Worm (Caenorhabditis elegans) whole organism, L1 larva: Measurements from ENCODE around the gene txt-9.

Experiments used
- C04F5.9 ChIP-seq: sonication (generic microtip); optimal IDR thresholded peaks from 2 replicates; lab custom pipeline; 2016; ENCODE audit warnings: missing genetic modification characterization, missing compliant biosample characterization
- C16A3.4 ChIP-seq: fragments of 150-350 bp; optimal IDR thresholded peaks from 2 replicates; lab custom pipeline; 2014; ENCODE audit warnings: missing biosample characterization, missing genetic modification characterization
- C34B4.2 ChIP-seq: sonication (generic microtip); optimal IDR thresholded peaks from 2 replicates; lab custom pipeline; 2017; ENCODE audit warnings: mild to moderate bottlenecking, missing genetic modification characterization, missing compliant biosample characterization
- F16B12.6 ChIP-seq: fragments of 150-350 bp; optimal IDR thresholded peaks from 2 replicates; lab custom pipeline; 2014; ENCODE audit warnings: missing biosample characterization, missing genetic modification characterization
- aly-2 ChIP-seq: fragments of 150-350 bp; optimal IDR thresholded peaks from 2 replicates; lab custom pipeline; 2014; ENCODE audit warnings: missing biosample characterization, missing genetic modification characterization
- ama-1 ChIP-seq: fragments of 150-350 bp; optimal IDR thresholded peaks from 2 replicates; lab custom pipeline; 2014
- blmp-1 ChIP-seq: fragments of 150-350 bp; optimal IDR thresholded peaks from 2 replicates; lab custom pipeline; 2014; ENCODE audit warnings: missing biosample characterization, missing genetic modification characterization
- ceh-8 ChIP-seq: fragments of 200-800 bp; sonication (Bioruptor generic); optimal IDR thresholded peaks from 2 replicates; lab custom pipeline; 2018; ENCODE audit warnings: mild to moderate bottlenecking, missing genetic modification characterization, moderate library complexity, missing compliant biosample characterization
- ceh-82 ChIP-seq, 3 experiments: fragments of 150-350 bp in 1 of 3; sonication (generic microtip) in 2 of 3; optimal IDR thresholded peaks; 2 replicates each; lab custom pipeline; 2014 to 2017; ENCODE audit warnings: missing biosample characterization in 3 of 3, missing genetic modification characterization in 3 of 3
- efl-1 ChIP-seq, 4 experiments: fragments of 150-350 bp; optimal IDR thresholded peaks in 3 of 4; peaks in 1 of 4; 1 replicate in 1 of 4; 2 replicates in 3 of 4; lab custom pipeline; 2014; ENCODE audit warnings: missing biosample characterization in 2 of 4, missing genetic modification characterization in 2 of 4, missing genetic modification reagents in 2 of 4
- efl-3 ChIP-seq: fragments of 200-800 bp; sonication (Bioruptor generic); optimal IDR thresholded peaks from 2 replicates; lab custom pipeline; 2018; ENCODE audit warnings: mild to moderate bottlenecking, missing genetic modification characterization, missing compliant biosample characterization
- egl-13 ChIP-seq: sonication (generic microtip); optimal IDR thresholded peaks from 2 replicates; lab custom pipeline; 2016; ENCODE audit warnings: missing genotype, missing genetic modification reagents, missing genetic modification characterization, missing compliant biosample characterization
- egl-27 ChIP-seq, 2 experiments: fragments of 150-350 bp in 1 of 2; sonication (generic microtip); optimal IDR thresholded peaks; 3 replicates each; lab custom pipeline; 2017 to 2018; ENCODE audit warnings: missing biosample characterization in 2 of 2, missing genetic modification characterization in 2 of 2, missing genetic modification reagents in 2 of 2
- ets-5 ChIP-seq: fragments of 200-800 bp; sonication (Bioruptor generic); IDR thresholded peaks from 2 replicates; pipeline ENCODE4 v1.3.6; 2022; ENCODE audit warnings: missing genetic modification characterization, missing compliant biosample characterization
- fkh-10 ChIP-seq: sonication (generic microtip); optimal IDR thresholded peaks from 2 replicates; lab custom pipeline; 2017; ENCODE audit warnings: missing biosample characterization, missing genetic modification reagents, missing genetic modification characterization
- fkh-8 ChIP-seq: sonication (generic microtip); optimal IDR thresholded peaks from 2 replicates; lab custom pipeline; 2016; ENCODE audit warnings: mild to moderate bottlenecking, missing genetic modification characterization, missing compliant biosample characterization
- hlh-17 ChIP-seq: fragments of 200-800 bp; sonication (Bioruptor generic); optimal IDR thresholded peaks from 2 replicates; lab custom pipeline; 2018; ENCODE audit warnings: missing genetic modification characterization, mild to moderate bottlenecking, missing compliant biosample characterization, moderate library complexity, borderline replicate concordance
- hlh-4 ChIP-seq: sonication (generic microtip); optimal IDR thresholded peaks from 2 replicates; lab custom pipeline; 2016; ENCODE audit warnings: mild to moderate bottlenecking, missing genetic modification characterization, missing compliant biosample characterization
- isw-1 ChIP-seq: fragments of 200-800 bp; sonication (Bioruptor generic); IDR thresholded peaks from 2 replicates; pipeline ENCODE4 v1.3.6; 2022; ENCODE audit warnings: missing genetic modification characterization, missing compliant biosample characterization
- lin-14 ChIP-seq: fragments of 200-800 bp; sonication (Bioruptor generic); optimal IDR thresholded peaks from 2 replicates; lab custom pipeline; 2018; ENCODE audit warnings: mild to moderate bottlenecking, missing genetic modification characterization, moderate library complexity, missing compliant biosample characterization
- lin-35 ChIP-seq, 2 experiments: fragments of 150-350 bp; optimal IDR thresholded peaks; 2 replicates each; lab custom pipeline; 2014; ENCODE audit warnings: missing biosample characterization in 2 of 2, missing genetic modification characterization in 2 of 2, missing genetic modification reagents in 2 of 2
- lir-3 ChIP-seq: sonication (generic microtip); optimal IDR thresholded peaks from 2 replicates; lab custom pipeline; 2016; ENCODE audit warnings: mild to moderate bottlenecking, missing genetic modification characterization, moderate library complexity, missing compliant biosample characterization; ENCODE audit not compliant: poor library complexity
- lsy-2 ChIP-seq, 2 experiments: fragments of 150-350 bp; optimal IDR thresholded peaks; 2 replicates each; lab custom pipeline; 2014; ENCODE audit warnings: missing biosample characterization in 2 of 2, missing genetic modification characterization in 2 of 2
- mdl-1 ChIP-seq, 2 experiments: fragments of 150-350 bp; optimal IDR thresholded peaks; 2 replicates each; lab custom pipeline; 2014 to 2017; ENCODE audit warnings: missing biosample characterization in 2 of 2, missing genetic modification characterization in 2 of 2, inconsistent platforms in 1 of 2
- mep-1 ChIP-seq: fragments of 150-350 bp; optimal IDR thresholded peaks from 2 replicates; lab custom pipeline; 2014; ENCODE audit warnings: missing biosample characterization, missing genetic modification characterization
- nhr-11 ChIP-seq: fragments of 150-350 bp; optimal IDR thresholded peaks from 2 replicates; lab custom pipeline; 2014; ENCODE audit warnings: missing biosample characterization, missing genetic modification characterization
- nhr-19 ChIP-seq: fragments of 200-800 bp; sonication (Bioruptor generic); conservative IDR thresholded peaks from 2 replicates; pipeline ENCODE4 v1.3.6; 2022; ENCODE audit warnings: missing genetic modification characterization, missing compliant biosample characterization
- nhr-20 ChIP-seq: sonication (generic microtip); optimal IDR thresholded peaks from 2 replicates; lab custom pipeline; 2016; ENCODE audit warnings: mild to moderate bottlenecking, missing genetic modification characterization, missing compliant biosample characterization
- nhr-47 ChIP-seq: sonication (generic microtip); optimal IDR thresholded peaks from 2 replicates; lab custom pipeline; 2016; ENCODE audit warnings: mild to moderate bottlenecking, missing genetic modification characterization, moderate library complexity, missing compliant biosample characterization
- nhr-71 ChIP-seq: sonication (generic microtip); optimal IDR thresholded peaks from 2 replicates; lab custom pipeline; 2016; ENCODE audit warnings: mild to moderate bottlenecking, missing genetic modification characterization, moderate library complexity, missing compliant biosample characterization
- nhr-84 ChIP-seq: sonication (generic microtip); optimal IDR thresholded peaks from 2 replicates; lab custom pipeline; 2017; ENCODE audit warnings: missing biosample characterization, missing genetic modification characterization
- nhr-85 ChIP-seq: sonication (generic microtip); peaks from one replicate; lab custom pipeline; 2016; ENCODE audit warnings: missing genetic modification characterization, inconsistent platforms, missing compliant biosample characterization
- pqm-1 ChIP-seq: sonication (generic microtip); optimal IDR thresholded peaks from 3 replicates; lab custom pipeline; 2017; ENCODE audit warnings: missing biosample characterization, missing genetic modification characterization
- rnt-1 ChIP-seq: sonication (generic microtip); optimal IDR thresholded peaks from 2 replicates; lab custom pipeline; 2016; ENCODE audit warnings: mild to moderate bottlenecking, missing genetic modification characterization, moderate library complexity, missing compliant biosample characterization
- skn-1 ChIP-seq: fragments of 150-350 bp; optimal IDR thresholded peaks from 2 replicates; lab custom pipeline; 2014; ENCODE audit warnings: missing biosample characterization, missing genetic modification characterization
- snpc-4 ChIP-seq: fragments of 150-350 bp; optimal IDR thresholded peaks from 2 replicates; lab custom pipeline; 2014; ENCODE audit warnings: missing biosample characterization, missing genetic modification characterization
- snu-23 ChIP-seq: sonication (generic microtip); optimal IDR thresholded peaks from 2 replicates; lab custom pipeline; 2016; ENCODE audit warnings: missing genetic modification characterization, missing compliant biosample characterization
- sox-4 ChIP-seq: sonication (generic microtip); optimal IDR thresholded peaks from 2 replicates; lab custom pipeline; 2016; ENCODE audit warnings: missing genetic modification characterization, missing compliant biosample characterization
- unc-62 ChIP-seq: fragments of 150-350 bp; optimal IDR thresholded peaks from 2 replicates; lab custom pipeline; 2014; ENCODE audit warnings: missing biosample characterization, missing genetic modification reagents, missing genetic modification characterization
- unc-98 ChIP-seq: fragments of 200-800 bp; sonication (Bioruptor generic); IDR thresholded peaks from 2 replicates; pipeline ENCODE4 v1.3.6; 2022; ENCODE audit warnings: missing genetic modification characterization, missing compliant biosample characterization
- zip-4 ChIP-seq: fragments of 200-800 bp; sonication (Bioruptor generic); optimal IDR thresholded peaks from 2 replicates; lab custom pipeline; 2018; ENCODE audit warnings: mild to moderate bottlenecking, missing genetic modification characterization, moderate library complexity, missing compliant biosample characterization
- ztf-11 ChIP-seq, 2 experiments: sonication (generic microtip); optimal IDR thresholded peaks; 2 replicates each; lab custom pipeline; 2016 to 2017; ENCODE audit warnings: missing genetic modification characterization in 2 of 2, missing biosample characterization in 1 of 2, missing compliant biosample characterization in 1 of 2

txt-9 gene

DNA sequence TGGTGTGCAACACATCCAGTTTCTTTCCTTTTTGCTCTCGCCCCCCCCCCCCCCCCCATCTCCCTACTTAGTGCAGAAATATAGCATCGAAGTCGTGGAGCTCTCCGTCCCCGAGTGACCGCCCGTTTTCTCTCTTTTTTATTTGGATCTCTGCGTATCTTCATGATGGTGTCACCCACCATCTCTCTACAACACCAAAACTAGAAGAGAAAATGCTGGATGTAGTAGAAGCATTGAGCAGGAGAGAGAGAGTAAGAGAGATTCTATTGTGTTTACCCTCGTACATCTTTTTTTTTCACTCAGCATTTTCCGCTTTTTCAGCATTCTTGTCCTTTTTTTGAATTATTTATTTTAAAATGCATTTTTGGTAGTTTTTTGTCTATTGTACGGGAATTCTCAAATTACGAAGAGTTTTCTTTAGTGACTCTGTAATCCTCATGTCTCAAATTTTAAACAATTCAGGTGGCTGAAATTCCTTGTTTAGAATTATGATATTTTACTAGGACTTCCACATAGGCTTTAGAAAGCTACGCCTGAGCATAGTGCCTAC, 43.1 kb upstream of the txt-9 start (continued):
- no peak for TF ChIP-seq efl-1 (optimal IDR thresholded peaks at IDR 0.05; lab: Kevin White, UChicago)
- TF ChIP-seq efl-1 (GFP tag; optimal IDR thresholded peaks at IDR 0.05 in 1 of 2; lab: Kevin White, UChicago), result peak in 1 of 2 experiments; percentile 62
- no peak; the same call in 1 of the 2 replicates for TF ChIP-seq isw-1
- no peak for TF ChIP-seq nhr-11 (tag; lab: Kevin White, UChicago)
- TF ChIP-seq, all 84 proteins: peak for 10

DNA sequence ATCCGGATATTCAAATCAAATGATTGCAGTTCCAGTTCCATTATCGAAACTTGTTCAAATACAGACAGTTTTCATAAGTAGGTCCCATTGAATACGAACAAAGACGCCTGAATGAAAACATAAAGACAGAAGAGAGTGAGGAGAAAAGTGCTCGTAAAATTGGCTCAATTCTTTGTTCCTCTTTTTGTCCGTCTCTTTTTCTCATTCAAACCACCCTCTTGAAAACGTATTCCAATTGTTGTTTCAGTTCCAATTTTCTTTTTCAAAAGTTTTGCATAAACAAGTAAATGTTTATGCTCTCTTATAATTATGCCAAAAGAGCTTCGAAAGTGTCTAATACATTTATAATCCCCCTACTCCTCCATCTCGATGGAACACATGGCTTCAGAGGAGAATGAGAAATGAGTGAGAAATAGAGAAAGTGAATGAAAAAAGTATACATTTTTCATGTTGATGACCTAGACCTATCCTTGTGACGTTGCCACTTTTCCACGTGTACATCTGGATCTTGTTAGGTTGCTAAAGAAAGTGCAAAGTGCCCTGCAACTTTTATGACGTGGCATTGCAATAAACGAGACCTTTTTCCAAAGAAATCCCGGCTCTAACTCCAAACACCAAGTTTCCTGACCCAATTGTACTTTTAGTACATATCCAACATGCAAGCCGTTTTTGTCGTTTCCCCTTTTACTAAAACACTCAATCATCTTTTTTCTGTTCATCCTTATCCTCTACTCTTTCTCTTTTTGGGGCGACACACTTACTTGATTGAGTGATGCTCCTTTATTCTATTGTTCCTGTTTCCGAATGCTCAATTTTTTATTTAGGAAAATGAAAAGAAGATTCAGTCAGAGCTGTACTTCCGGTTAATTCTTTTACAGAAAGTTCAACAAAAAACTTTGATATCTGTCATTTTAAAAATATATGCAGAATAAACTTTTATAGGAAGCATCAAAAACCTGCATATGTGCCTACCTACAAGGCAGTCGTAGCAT, 39.1 kb upstream of the txt-9 start:
- TF ChIP-seq egl-27 (tag; optimal IDR thresholded peaks at IDR 0.05; lab: Kevin White, UChicago) (no peak), fkh-10 (GFP tag; lab: Kevin White, UChicago) (peak; percentile 87), lin-14 (GFP tag; lab: Kevin White, UChicago) (peak; percentile 58)

DNA sequence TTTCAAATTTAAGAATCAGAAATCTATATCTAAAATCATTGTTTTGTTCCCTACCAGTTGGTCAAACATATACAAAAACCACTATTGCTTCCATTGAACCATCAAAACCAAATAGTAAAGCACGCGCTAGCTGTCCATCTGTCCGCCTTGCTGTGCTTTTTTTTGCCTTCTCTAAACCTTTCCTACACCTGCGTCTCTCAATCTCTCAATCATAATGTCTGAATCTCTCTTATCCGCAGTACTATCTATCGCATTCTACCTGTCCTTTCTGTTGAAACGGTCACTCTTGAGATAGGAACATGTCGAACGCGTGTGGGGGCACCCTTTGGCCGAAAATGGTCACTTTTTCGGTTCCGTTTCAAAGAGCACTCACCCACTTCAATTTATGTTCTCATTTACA, 38.3 kb upstream of the txt-9 start:
- no peak for TF ChIP-seq nhr-11 (tag; lab: Kevin White, UChicago)
- no peak for TF ChIP-seq hlh-17
- TF ChIP-seq egl-27 (tag; optimal IDR thresholded peaks at IDR 0.05; lab: Kevin White, UChicago), result no peak
- TF ChIP-seq fkh-10 (GFP tag; lab: Kevin White, UChicago), result no peak
- no peak for TF ChIP-seq ztf-11 (tag; optimal IDR thresholded peaks at IDR 0.05; lab: Kevin White, UChicago)
- no peak for TF ChIP-seq sox-4
- no peak for TF ChIP-seq unc-98 (GFP tag; lab: Robert Waterston, UW)
- peak; percentile 16 to 51 for TF ChIP-seq efl-1 (optimal IDR thresholded peaks at IDR 0.05; lab: Kevin White, UChicago)
- peak; percentile 10 to 86 for TF ChIP-seq efl-1 (GFP tag; optimal IDR thresholded peaks at IDR 0.05 in 1 of 2; lab: Kevin White, UChicago)
- TF ChIP-seq fkh-8 (tag; lab: Kevin White, UChicago), result no peak
- TF ChIP-seq nhr-20, result no peak
- no peak for TF ChIP-seq hlh-4
- TF ChIP-seq nhr-47, result no peak
- no peak for TF ChIP-seq efl-3 (GFP tag; lab: Kevin White, UChicago)
- TF ChIP-seq snpc-4 (tag; lab: Kevin White, UChicago), result no peak
- TF ChIP-seq skn-1 (tag; lab: Kevin White, UChicago), result peak; percentile 15
- peak; percentile 59 for TF ChIP-seq lin-14 (GFP tag; lab: Kevin White, UChicago)
- no peak for TF ChIP-seq ceh-8
- TF ChIP-seq zip-4, result no peak
- no peak for TF ChIP-seq nhr-19
- TF ChIP-seq lin-35 (GFP tag; optimal IDR thresholded peaks at IDR 0.05; lab: Kevin White, UChicago), result peak; percentile 12 to 14
- no peak for TF ChIP-seq lir-3 (tag; lab: Kevin White, UChicago)
- no peak for TF ChIP-seq pqm-1 (tag; lab: Kevin White, UChicago)
- no peak for TF ChIP-seq C04F5.9 (tag; lab: Kevin White, UChicago)
- TF ChIP-seq nhr-85 (tag; lab: Kevin White, UChicago), result peak; percentile 57
- no peak for TF ChIP-seq ets-5
- no peak for TF ChIP-seq nhr-84 (tag; lab: Kevin White, UChicago)
- peak in 1 of 2 experiments; percentile 29 for TF ChIP-seq lsy-2 (tag; optimal IDR thresholded peaks at IDR 0.05; lab: Kevin White, UChicago)
- TF ChIP-seq nhr-71 (tag; lab: Kevin White, UChicago), result no peak
- TF ChIP-seq aly-2 (tag; lab: Kevin White, UChicago), result no peak
- peak; percentile 38 for TF ChIP-seq rnt-1 (tag; lab: Kevin White, UChicago)
- TF ChIP-seq C16A3.4 (tag; lab: Kevin White, UChicago), result no peak
- TF ChIP-seq ceh-82 (tag; optimal IDR thresholded peaks at IDR 0.05; lab: Kevin White, UChicago), result no peak
- no peak for TF ChIP-seq C34B4.2 (tag; lab: Kevin White, UChicago)
- no peak for TF ChIP-seq ama-1 (lab: Kevin White, UChicago)
- TF ChIP-seq mdl-1 (tag; optimal IDR thresholded peaks at IDR 0.05; lab: Kevin White, UChicago), result peak in 1 of 2 experiments; percentile 6
- no peak for TF ChIP-seq unc-62 (GFP tag; lab: Kevin White, UChicago)
- TF ChIP-seq egl-13 (tag; lab: Kevin White, UChicago), result no peak
- TF ChIP-seq mep-1 (tag; lab: Kevin White, UChicago), result peak; percentile 44
- peak; percentile 29 for TF ChIP-seq blmp-1
- TF ChIP-seq F16B12.6 (tag; lab: Kevin White, UChicago), result no peak
- TF ChIP-seq snu-23, result peak; percentile 37
